Fruit fly (Drosophila melanogaster) whole organism, embryonic: ENCODE data around the gene lilli.
A peak's percentile ranks its signal among the peaks of the same experiment; 100 is the strongest.

Experiments used
- CG10209 ChIP-seq: fragments of 200-800 bp; sonication (Bioruptor generic); optimal IDR thresholded peaks from 3 replicates; lab custom pipeline; 2017; ENCODE audit warnings: missing biosample characterization, mild to moderate bottlenecking, missing genetic modification characterization, missing genetic modification reagents
- CG10274 ChIP-seq: fragments of 200-800 bp; sonication (Bioruptor generic); optimal IDR thresholded peaks from 3 replicates; lab custom pipeline; 2017; ENCODE audit warnings: missing biosample characterization, mild to moderate bottlenecking, missing genetic modification characterization
- CG10959 ChIP-seq: fragments of 200-800 bp; sonication (Bioruptor generic); IDR thresholded peaks from 2 replicates; pipeline ENCODE4 v1.3.6; 2022; ENCODE audit warnings: missing biosample characterization, missing genetic modification characterization
- CG10979 ChIP-seq: fragments of 200-800 bp; sonication (Bioruptor generic); optimal IDR thresholded peaks from 2 replicates; lab custom pipeline; 2018; ENCODE audit warnings: missing biosample characterization, mild to moderate bottlenecking, missing genetic modification characterization, moderate library complexity
- CG11560 ChIP-seq: fragments of 200-800 bp; sonication (Bioruptor generic); IDR thresholded peaks from 3 replicates; pipeline ENCODE4 v1.3.6; 2022; ENCODE audit warnings: missing biosample characterization, missing genetic modification characterization
- CG12071 ChIP-seq: fragments of 200-800 bp; sonication (Bioruptor generic); optimal IDR thresholded peaks from 3 replicates; lab custom pipeline; 2018; ENCODE audit warnings: missing biosample characterization, mild to moderate bottlenecking, missing genetic modification characterization
- CG12219 ChIP-seq: fragments of 200-800 bp; sonication (Bioruptor generic); optimal IDR thresholded peaks from 3 replicates; lab custom pipeline; 2018; ENCODE audit warnings: missing biosample characterization, mild to moderate bottlenecking, missing genetic modification characterization
- CG14710 ChIP-seq: fragments of 200-800 bp; sonication (Bioruptor generic); optimal IDR thresholded peaks from 3 replicates; lab custom pipeline; 2019; ENCODE audit warnings: missing biosample characterization, mild to moderate bottlenecking, missing genetic modification characterization, moderate library complexity
- CG15011 ChIP-seq: fragments of 200-800 bp; sonication (Bioruptor generic); optimal IDR thresholded peaks from 3 replicates; lab custom pipeline; 2018; ENCODE audit warnings: missing biosample characterization, mild to moderate bottlenecking, missing genetic modification characterization
- CG1647 ChIP-seq: fragments of 200-800 bp; sonication (Bioruptor generic); optimal IDR thresholded peaks from 3 replicates; lab custom pipeline; 2016; ENCODE audit warnings: missing biosample characterization, missing genetic modification characterization
- CG16815 ChIP-seq: fragments of 200-800 bp; sonication (Bioruptor generic); optimal IDR thresholded peaks from 3 replicates; lab custom pipeline; 2017; ENCODE audit warnings: missing biosample characterization, mild to moderate bottlenecking, missing genetic modification characterization
- CG17328 ChIP-seq: fragments of 200-800 bp; sonication (Bioruptor generic); IDR thresholded peaks from 2 replicates; pipeline ENCODE4 v1.3.6; 2022; ENCODE audit warnings: missing biosample characterization, missing genetic modification characterization
- CG3163 ChIP-seq: fragments of 200-800 bp; sonication (Bioruptor generic); optimal IDR thresholded peaks from 3 replicates; lab custom pipeline; 2016; ENCODE audit warnings: missing biosample characterization, missing genetic modification characterization
- CG4424 ChIP-seq: fragments of 200-800 bp; sonication (Bioruptor generic); optimal IDR thresholded peaks from 3 replicates; lab custom pipeline; 2016; ENCODE audit warnings: missing biosample characterization, missing genetic modification characterization
- CG6654 ChIP-seq: fragments of 200-800 bp; sonication (Bioruptor generic); optimal IDR thresholded peaks from 2 replicates; lab custom pipeline; 2017; ENCODE audit warnings: missing biosample characterization, mild to moderate bottlenecking, missing genetic modification characterization
- CG6791 ChIP-seq: fragments of 200-800 bp; sonication (Bioruptor generic); IDR thresholded peaks from 3 replicates; pipeline ENCODE4 v1.3.6; 2022; ENCODE audit warnings: missing biosample characterization, missing genetic modification characterization; ENCODE audit not compliant: partially characterized antibody
- CG7357 ChIP-seq: fragments of 200-800 bp; sonication (Bioruptor generic); IDR thresholded peaks from 3 replicates; pipeline ENCODE4 v1.3.6; 2022; ENCODE audit warnings: missing biosample characterization, missing genetic modification characterization
- CG7556 ChIP-seq: fragments of 200-800 bp; sonication (Bioruptor generic); optimal IDR thresholded peaks from 2 replicates; lab custom pipeline; 2017; ENCODE audit warnings: missing biosample characterization, mild to moderate bottlenecking, missing genetic modification characterization
- Chrac-16 ChIP-seq: fragments of 200-800 bp; sonication (Bioruptor generic); optimal IDR thresholded peaks from 3 replicates; lab custom pipeline; 2016; ENCODE audit warnings: missing biosample characterization, missing genetic modification characterization
- D19A ChIP-seq: fragments of 200-800 bp; optimal IDR thresholded peaks from 3 replicates; lab custom pipeline; 2019; ENCODE audit warnings: missing biosample characterization, mild to moderate bottlenecking, missing genetic modification characterization, moderate library complexity
- Fer2 ChIP-seq: fragments of 200-800 bp; sonication (Bioruptor generic); optimal IDR thresholded peaks from 2 replicates; lab custom pipeline; 2018; ENCODE audit warnings: missing biosample characterization, mild to moderate bottlenecking, missing genetic modification characterization, moderate library complexity
- Hmr ChIP-seq: fragments of 200-800 bp; sonication (Bioruptor generic); optimal IDR thresholded peaks from 3 replicates; lab custom pipeline; 2017; ENCODE audit warnings: mild to moderate bottlenecking, missing biosample characterization, missing genetic modification reagents, missing genetic modification characterization
- Hr3 ChIP-seq: fragments of 200-800 bp; sonication (Bioruptor generic); optimal IDR thresholded peaks from 3 replicates; lab custom pipeline; 2016; ENCODE audit warnings: missing biosample characterization, missing genetic modification characterization
- Mad ChIP-seq: fragments of 200-800 bp; sonication (Bioruptor generic); optimal IDR thresholded peaks from 2 replicates; lab custom pipeline; 2016; ENCODE audit warnings: missing biosample characterization, missing genetic modification characterization
- Meics ChIP-seq: fragments of 200-800 bp; sonication (Bioruptor generic); optimal IDR thresholded peaks from 2 replicates; lab custom pipeline; 2017; ENCODE audit warnings: missing biosample characterization, mild to moderate bottlenecking, missing genetic modification characterization
- PHDP ChIP-seq: fragments of 200-800 bp; sonication (Bioruptor generic); optimal IDR thresholded peaks from 3 replicates; lab custom pipeline; 2018; ENCODE audit warnings: missing biosample characterization, mild to moderate bottlenecking, missing genetic modification characterization, moderate library complexity
- Sox100B ChIP-seq: fragments of 200-800 bp; sonication (Bioruptor generic); optimal IDR thresholded peaks from 3 replicates; lab custom pipeline; 2018; ENCODE audit warnings: missing biosample characterization, mild to moderate bottlenecking, missing genetic modification characterization
- Ssrp ChIP-seq: fragments of 200-800 bp; sonication (Bioruptor generic); optimal IDR thresholded peaks from 2 replicates; lab custom pipeline; 2018; ENCODE audit warnings: missing biosample characterization, mild to moderate bottlenecking, missing genetic modification characterization, moderate library complexity
- amos ChIP-seq: fragments of 200-800 bp; sonication (Bioruptor generic); IDR thresholded peaks from 2 replicates; pipeline ENCODE4 v1.3.6; 2022; ENCODE audit warnings: missing biosample characterization, missing genetic modification characterization; ENCODE audit not compliant: partially characterized antibody
- ato ChIP-seq: fragments of 200-800 bp; sonication (Bioruptor generic); IDR thresholded peaks from 2 replicates; pipeline ENCODE4 v1.3.6; 2022; ENCODE audit warnings: missing biosample characterization, missing genetic modification characterization; ENCODE audit not compliant: partially characterized antibody
- bbx ChIP-seq: fragments of 200-800 bp; sonication (Bioruptor generic); IDR thresholded peaks from 2 replicates; pipeline ENCODE4 v1.3.6; 2022; ENCODE audit warnings: missing biosample characterization, missing genetic modification characterization; ENCODE audit not compliant: partially characterized antibody
- cas ChIP-seq: fragments of 200-800 bp; sonication (Bioruptor generic); IDR thresholded peaks from 2 replicates; pipeline ENCODE4 v1.3.6; 2022; ENCODE audit warnings: missing biosample characterization, missing genetic modification characterization
- cg ChIP-seq: fragments of 200-800 bp; sonication (Bioruptor generic); optimal IDR thresholded peaks from 3 replicates; lab custom pipeline; 2019; ENCODE audit warnings: missing biosample characterization, mild to moderate bottlenecking, missing genetic modification characterization, moderate library complexity
- ci ChIP-seq: fragments of 200-800 bp; sonication (Bioruptor generic); IDR thresholded peaks from 3 replicates; pipeline ENCODE4 v1.3.6; 2022; ENCODE audit warnings: missing biosample characterization, missing genetic modification characterization
- corto ChIP-seq: fragments of 200-800 bp; sonication (Bioruptor generic); optimal IDR thresholded peaks from 2 replicates; lab custom pipeline; 2016; ENCODE audit warnings: missing biosample characterization, mild to moderate bottlenecking, missing genetic modification characterization, moderate library complexity
- cwo ChIP-seq: fragments of 200-800 bp; sonication (Bioruptor generic); optimal IDR thresholded peaks from 3 replicates; lab custom pipeline; 2017; ENCODE audit warnings: missing biosample characterization, missing genetic modification characterization, mild to moderate bottlenecking, moderate library complexity, missing genetic modification reagents
- danr ChIP-seq: fragments of 200-800 bp; sonication (Bioruptor generic); IDR thresholded peaks from 2 replicates; pipeline ENCODE4 v1.3.6; 2022; ENCODE audit warnings: missing biosample characterization, missing genetic modification characterization
- dimm ChIP-seq: fragments of 200-800 bp; sonication (Bioruptor generic); IDR thresholded peaks from 2 replicates; pipeline ENCODE4 v1.3.6; 2022; ENCODE audit warnings: missing biosample characterization, missing genetic modification characterization
- en ChIP-seq: fragments of 200-800 bp; sonication (Bioruptor generic); optimal IDR thresholded peaks from 2 replicates; lab custom pipeline; 2016; ENCODE audit warnings: missing biosample characterization, missing genetic modification characterization
- gsb-n ChIP-seq: fragments of 200-800 bp; sonication (Bioruptor generic); optimal IDR thresholded peaks from 3 replicates; lab custom pipeline; 2018; ENCODE audit warnings: missing biosample characterization, mild to moderate bottlenecking, missing genetic modification characterization
- p53 ChIP-seq: fragments of 200-800 bp; sonication (Bioruptor generic); optimal IDR thresholded peaks from 2 replicates; lab custom pipeline; 2016; ENCODE audit warnings: missing biosample characterization, missing genetic modification characterization
- pros ChIP-seq: fragments of 200-800 bp; sonication (Bioruptor generic); optimal IDR thresholded peaks from 3 replicates; lab custom pipeline; 2019; ENCODE audit warnings: missing biosample characterization, mild to moderate bottlenecking, missing genetic modification characterization, moderate library complexity
- sd ChIP-seq: fragments of 200-800 bp; sonication (Bioruptor generic); optimal IDR thresholded peaks from 3 replicates; lab custom pipeline; 2018; ENCODE audit warnings: missing biosample characterization, mild to moderate bottlenecking, missing genetic modification characterization, moderate library complexity
- sens ChIP-seq: fragments of 200-800 bp; sonication (Bioruptor generic); peaks from one replicate; lab custom pipeline; 2016; ENCODE audit warnings: missing biosample characterization, missing genetic modification characterization
- sens-2 ChIP-seq: fragments of 200-800 bp; sonication (Bioruptor generic); IDR thresholded peaks from 2 replicates; pipeline ENCODE4 v1.3.6; 2022; ENCODE audit warnings: missing biosample characterization, missing genetic modification characterization
- stc ChIP-seq: fragments of 200-800 bp; sonication (Bioruptor generic); IDR thresholded peaks from 2 replicates; pipeline ENCODE4 v1.3.6; 2022; ENCODE audit warnings: missing biosample characterization, missing genetic modification characterization
- tap ChIP-seq: fragments of 200-800 bp; optimal IDR thresholded peaks from 3 replicates; lab custom pipeline; 2019; ENCODE audit warnings: missing biosample characterization, mild to moderate bottlenecking, missing genetic modification characterization, moderate library complexity
- twi ChIP-seq: fragments of 200-800 bp; optimal IDR thresholded peaks from 2 replicates; lab custom pipeline; 2019; ENCODE audit warnings: missing biosample characterization, mild to moderate bottlenecking, missing genetic modification characterization, moderate library complexity
- wdn ChIP-seq: fragments of 200-800 bp; sonication (Bioruptor generic); IDR thresholded peaks from 2 replicates; pipeline ENCODE4 v1.3.6; 2022; ENCODE audit warnings: missing biosample characterization, missing genetic modification characterization
- zen2 ChIP-seq: fragments of 200-800 bp; sonication (Bioruptor generic); IDR thresholded peaks from 3 replicates; pipeline ENCODE4 v1.3.6; 2022; ENCODE audit warnings: missing biosample characterization, missing genetic modification characterization; ENCODE audit not compliant: partially characterized antibody
- zfh2 ChIP-seq: fragments of 200-800 bp; sonication (Bioruptor generic); optimal IDR thresholded peaks from 2 replicates; lab custom pipeline; 2016; ENCODE audit warnings: missing biosample characterization, missing genetic modification characterization

Gene lilli

dm6 chr2L:3003399-3003798, 117.7 kb downstream of the lilli start (continued):
- TF ChIP-seq PHDP (tag; lab: Kevin White, UChicago): peak; percentile 76
- TF ChIP-seq CG7556 (GFP tag; lab: Kevin White, UChicago): peak; percentile 41
- peak; percentile 68 for TF ChIP-seq CG12071
- no peak for TF ChIP-seq CG3163 (GFP tag; lab: Kevin White, UChicago)
- no peak for TF ChIP-seq CG7357 (GFP tag; lab: Robert Waterston, UW)
- TF ChIP-seq Fer2 (tag; lab: Kevin White, UChicago): no peak
- TF ChIP-seq dimm (GFP tag; lab: Robert Waterston, UW): no peak
- TF ChIP-seq sens (GFP tag; lab: Kevin White, UChicago): peak; percentile 92
- TF ChIP-seq CG10209 (GFP tag; lab: Kevin White, UChicago): peak; percentile 40
- no peak for TF ChIP-seq danr (GFP tag; lab: Robert Waterston, UW)
- TF ChIP-seq CG16815 (GFP tag; lab: Kevin White, UChicago): no peak
- peak; percentile 20 for TF ChIP-seq sd
- peak; percentile 71 for TF ChIP-seq ci (GFP tag; lab: Robert Waterston, UW)
- TF ChIP-seq CG14710 (tag; lab: Kevin White, UChicago): peak; percentile 15
- peak; percentile 60 for TF ChIP-seq CG10979 (tag; lab: Kevin White, UChicago)
- no peak for TF ChIP-seq cg (GFP tag; lab: Kevin White, UChicago)
- no peak for TF ChIP-seq CG1647
- TF ChIP-seq stc (GFP tag; lab: Robert Waterston, UW): peak; percentile 67
- no peak for TF ChIP-seq ato (GFP tag; lab: Robert Waterston, UW)
- TF ChIP-seq cwo (GFP tag; lab: Kevin White, UChicago): no peak
- no peak for TF ChIP-seq CG4424
- peak; percentile 75 for TF ChIP-seq Sox100B (GFP tag; lab: Kevin White, UChicago)
- TF ChIP-seq Ssrp (tag; lab: Kevin White, UChicago): peak; percentile 50
- TF ChIP-seq tap (tag; lab: Kevin White, UChicago): no peak
- TF ChIP-seq gsb-n (tag; lab: Kevin White, UChicago): peak; percentile 62
- TF ChIP-seq sens-2 (GFP tag; lab: Robert Waterston, UW): no peak
- TF ChIP-seq CG6791: no peak
- TF ChIP-seq Chrac-16 (GFP tag; lab: Kevin White, UChicago): no peak
- TF ChIP-seq CG10959: no peak
- TF ChIP-seq Hmr: peak; percentile 4
- no peak for TF ChIP-seq wdn (GFP tag; lab: Robert Waterston, UW)
- peak; percentile 6 for TF ChIP-seq Meics (GFP tag; lab: Kevin White, UChicago)
- TF ChIP-seq zfh2 (GFP tag; lab: Kevin White, UChicago): no peak
- no peak for TF ChIP-seq corto (GFP tag; lab: Kevin White, UChicago)
- no peak for TF ChIP-seq bbx
- no peak for TF ChIP-seq CG6654 (GFP tag; lab: Kevin White, UChicago)
- no peak for TF ChIP-seq CG15011 (GFP tag; lab: Kevin White, UChicago)
- no peak for TF ChIP-seq p53 (GFP tag; lab: Kevin White, UChicago)
- peak; percentile 38; the same call in 1 of the 2 replicates for TF ChIP-seq CG17328 (GFP tag; lab: Robert Waterston, UW)
- no peak for TF ChIP-seq Hr3
- no peak for TF ChIP-seq CG11560 (tag; lab: Robert Waterston, UW)
- no peak for TF ChIP-seq zen2 (GFP tag; lab: Robert Waterston, UW)
- TF ChIP-seq amos (GFP tag; lab: Robert Waterston, UW): no peak
- TF ChIP-seq CG10274 (GFP tag; lab: Kevin White, UChicago): no peak
- TF ChIP-seq pros (GFP tag; lab: Kevin White, UChicago): no peak
- no peak for TF ChIP-seq twi (tag; lab: Kevin White, UChicago)
- no peak for TF ChIP-seq Mad
- no peak for TF ChIP-seq cas (GFP tag; lab: Robert Waterston, UW)
- no peak for TF ChIP-seq en
- peak; percentile 62 for TF ChIP-seq CG12219 (GFP tag; lab: Kevin White, UChicago)
- TF ChIP-seq D19A: peak; percentile 87
